Worm (Caenorhabditis elegans): ENCODE measurements around the gene F35A5.5.

The F35A5.5 gene

ce11 chrX:3795642-3796041 lies at the start of gene F35A5.5:
Gene F35A5.5, minus strand, starts transcription at chrX:3795742.
- no peak for TF ChIP-seq unc-62 (GFP tag; optimal IDR thresholded peaks at IDR 0.05)

ce11 chrX:3842398-3842896 lies 46.9 kb upstream of the F35A5.5 start, which contains the start of gene ttr-48:
Gene ttr-48, minus strand, starts transcription at chrX:3842448.
- no peak for TF ChIP-seq unc-62 (GFP tag; optimal IDR thresholded peaks at IDR 0.05)

DNA sequence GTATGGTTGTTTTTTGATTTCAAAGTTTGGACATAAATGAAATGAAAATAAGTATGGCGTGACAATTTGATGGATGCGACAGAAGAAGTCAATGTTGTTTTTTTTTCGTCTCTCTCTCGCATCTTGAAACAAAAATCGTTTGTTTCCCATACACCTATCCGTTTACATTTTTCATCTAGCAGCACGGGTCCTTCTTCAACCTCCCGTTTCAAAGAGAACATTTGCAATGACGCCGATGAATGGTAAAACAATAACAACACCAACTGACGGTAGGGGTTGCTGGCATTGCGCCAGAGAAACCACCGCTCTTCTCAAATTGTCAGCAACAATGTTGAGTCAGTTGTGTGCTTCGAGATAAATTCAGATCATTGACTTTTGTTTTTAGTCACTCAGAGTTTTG lies 43.6 kb upstream of the F35A5.5 start:
- no peak for TF ChIP-seq unc-62 (GFP tag; optimal IDR thresholded peaks at IDR 0.05)

DNA sequence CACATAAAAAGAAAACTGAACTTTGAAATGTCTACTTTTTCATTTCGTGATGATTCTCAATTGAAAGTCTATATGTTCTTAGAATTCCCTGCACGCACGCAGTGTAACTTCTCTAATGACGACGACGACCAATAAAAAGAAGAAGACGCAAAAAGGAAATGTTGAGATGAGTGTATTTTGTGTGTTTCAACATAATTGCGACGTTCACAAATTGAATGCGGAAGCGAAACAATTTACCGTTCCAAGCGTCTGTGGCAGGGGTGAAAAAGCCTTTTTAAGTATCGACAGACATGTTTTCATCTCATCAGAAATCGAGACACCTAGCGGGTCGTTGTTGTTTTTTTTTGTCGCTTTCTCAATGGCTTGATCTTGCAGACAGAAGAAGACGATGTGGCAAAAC lies 43.1 kb upstream of the F35A5.5 start:
- TF ChIP-seq unc-62 (GFP tag; optimal IDR thresholded peaks at IDR 0.05), result no peak

ce11 chrX:3837752-3838159 lies 42.2 kb upstream of the F35A5.5 start:
- TF ChIP-seq unc-62 (GFP tag; optimal IDR thresholded peaks at IDR 0.05), result no peak

DNA sequence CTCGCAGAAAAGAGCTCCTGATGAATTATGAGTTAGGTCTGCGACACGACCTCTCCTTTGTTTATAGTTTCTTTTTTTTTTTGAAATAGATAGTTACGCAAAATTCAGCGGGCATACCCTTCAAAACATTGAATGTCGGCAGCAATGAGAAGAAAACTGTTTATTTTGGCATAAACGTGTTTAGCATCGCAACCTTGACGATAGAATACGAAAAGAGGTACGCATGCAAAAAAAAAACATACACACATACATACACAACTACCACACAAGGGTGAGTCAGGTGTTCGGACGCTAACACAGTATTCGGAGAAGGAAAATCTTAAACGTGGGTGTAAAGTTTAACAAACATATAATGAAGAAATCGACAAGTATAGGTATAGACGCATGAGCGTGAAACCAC lies 40.1 kb upstream of the F35A5.5 start:
- no peak for TF ChIP-seq unc-62 (GFP tag; optimal IDR thresholded peaks at IDR 0.05)

- no peak for TF ChIP-seq unc-62 (GFP tag; optimal IDR thresholded peaks at IDR 0.05)
Observed at ce11 chrX:3833964-3834840, 38.7 kb upstream of the F35A5.5 start.

DNA sequence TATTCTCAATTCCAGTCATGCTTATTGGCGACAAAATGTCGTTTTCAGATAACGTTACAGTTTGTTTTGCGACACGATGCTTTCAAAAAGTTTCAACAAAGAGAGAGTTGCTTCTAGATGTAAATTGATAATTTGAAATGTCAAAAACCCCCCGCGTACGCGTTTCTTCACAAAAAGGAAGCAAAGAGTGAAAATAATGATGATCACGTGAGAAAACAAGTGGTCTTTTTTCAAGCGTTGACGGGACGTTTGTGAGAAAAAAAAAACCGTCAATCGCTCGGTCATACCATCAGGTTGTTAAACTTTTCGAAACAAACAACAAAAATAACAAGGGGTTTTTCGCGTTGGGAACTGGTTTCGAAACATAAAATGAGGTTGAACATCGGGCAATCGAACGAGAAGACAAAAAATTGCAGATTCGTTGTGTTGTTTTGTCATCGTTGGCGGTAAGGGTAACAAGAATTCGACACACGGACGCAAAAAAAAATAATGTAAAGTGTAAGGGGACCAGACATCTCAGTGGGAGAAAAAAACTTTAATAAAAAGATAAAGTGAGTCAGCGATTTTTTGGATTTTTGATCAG lies 36.6 kb upstream of the F35A5.5 start:
- no peak for TF ChIP-seq unc-62 (GFP tag; optimal IDR thresholded peaks at IDR 0.05)

- no peak for TF ChIP-seq unc-62 (GFP tag; optimal IDR thresholded peaks at IDR 0.05)
Observed at ce11 chrX:3830872-3831271, 35.3 kb upstream of the F35A5.5 start.

- no peak for TF ChIP-seq unc-62 (GFP tag; optimal IDR thresholded peaks at IDR 0.05)
Observed at ce11 chrX:3829605-3830004, 34.1 kb upstream of the F35A5.5 start.

ce11 chrX:3828598-3829204 lies 33.2 kb upstream of the F35A5.5 start:
- no peak for TF ChIP-seq unc-62 (GFP tag; optimal IDR thresholded peaks at IDR 0.05)

- no peak for TF ChIP-seq unc-62 (GFP tag; optimal IDR thresholded peaks at IDR 0.05)
Observed at ce11 chrX:3827311-3827710, 31.8 kb upstream of the F35A5.5 start.

ce11 chrX:3826863-3827262 lies 31.3 kb upstream of the F35A5.5 start, which contains the start of gene fkh-9:
Gene fkh-9, minus strand, starts transcription at chrX:3826963.
- no peak for TF ChIP-seq unc-62 (GFP tag; optimal IDR thresholded peaks at IDR 0.05)

ce11 chrX:3826172-3826571 lies 30.6 kb upstream of the F35A5.5 start:
- no peak for TF ChIP-seq unc-62 (GFP tag; optimal IDR thresholded peaks at IDR 0.05)

ce11 chrX:3824907-3825689 lies 29.6 kb upstream of the F35A5.5 start:
- no peak for TF ChIP-seq unc-62 (GFP tag; optimal IDR thresholded peaks at IDR 0.05)

DNA sequence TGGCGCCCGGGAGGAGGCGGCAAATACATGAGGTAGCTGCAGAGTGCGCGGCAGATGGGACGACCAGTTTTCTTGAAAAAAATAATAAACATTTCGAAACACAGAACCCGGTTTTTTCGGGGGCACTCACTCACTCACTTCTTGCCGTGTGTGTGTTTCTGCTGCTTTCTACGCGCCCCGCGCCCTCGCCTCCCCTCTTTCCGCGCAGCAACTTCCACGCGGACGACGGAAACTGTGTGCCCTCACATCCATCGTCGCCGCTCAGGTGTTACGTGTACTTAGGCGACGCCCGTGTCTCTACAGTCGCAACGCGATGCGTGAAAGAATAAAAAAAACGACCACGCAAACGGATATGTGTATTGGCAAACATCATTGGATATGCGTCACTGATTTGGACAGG lies 28.9 kb upstream of the F35A5.5 start:
- TF ChIP-seq unc-62 (GFP tag; optimal IDR thresholded peaks at IDR 0.05), result no peak
